Fruit fly (Drosophila melanogaster): Measurements from ENCODE around the gene DIP-epsilon.

DIP-epsilon gene

DNA sequence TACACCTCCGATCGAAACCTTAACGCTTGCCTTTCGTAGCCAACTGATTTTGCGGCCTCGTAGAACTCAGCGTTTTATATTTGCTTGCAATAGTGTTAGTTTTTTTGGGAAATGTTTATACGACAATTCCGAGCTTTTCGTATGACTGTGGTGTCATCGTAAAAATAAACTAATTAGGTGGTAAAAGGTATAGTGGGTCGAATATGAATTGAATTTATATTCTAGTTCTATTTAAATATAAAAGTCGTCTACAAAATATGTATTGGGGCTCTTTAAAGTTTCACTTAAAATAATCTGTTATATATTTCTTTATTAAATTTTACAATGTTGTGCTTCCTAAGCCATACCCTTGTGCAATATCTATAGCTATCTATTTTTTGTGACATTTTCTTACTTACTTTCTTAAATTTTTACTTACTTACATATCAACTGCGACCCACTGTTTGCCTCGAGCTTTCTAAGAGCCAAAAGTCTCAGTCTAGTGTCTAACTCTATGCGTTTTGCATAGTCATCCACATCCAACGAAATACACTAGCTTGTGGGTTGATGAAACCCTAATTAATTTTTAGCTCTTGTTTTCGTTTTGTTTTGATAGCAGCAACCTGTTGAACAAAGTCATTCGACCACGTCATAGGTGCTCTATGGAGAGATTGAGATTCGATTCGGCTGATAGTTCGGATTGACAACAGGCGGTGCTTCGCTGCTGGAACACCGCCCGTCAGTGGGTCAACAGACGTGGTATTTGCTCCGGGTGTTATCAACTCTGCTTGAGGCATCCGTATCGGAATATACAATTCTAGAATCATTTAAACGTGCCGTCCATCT, 59.9 kb downstream of the DIP-epsilon start, which contains the start of gene CG9498:
CG9498 (minus strand) TSS at position 51 of the 825 bp plus-strand sequence.
- TF ChIP-seq fd96Ca (GFP tag; IDR thresholded peaks at IDR 0.05): no peak
- no peak for TF ChIP-seq Snoo (tag; optimal IDR thresholded peaks at IDR 0.05)
- TF ChIP-seq EcR (GFP tag; optimal IDR thresholded peaks at IDR 0.05): no peak
- TF ChIP-seq CG9948 (tag; optimal IDR thresholded peaks at IDR 0.05): no peak
- TF ChIP-seq D1 (tag; optimal IDR thresholded peaks at IDR 0.05): no peak
- no peak for TF ChIP-seq CG8159 (tag; optimal IDR thresholded peaks at IDR 0.05)
- TF ChIP-seq CG8301 (tag; optimal IDR thresholded peaks at IDR 0.05): no peak
- TF ChIP-seq CG32121 (GFP tag; IDR thresholded peaks at IDR 0.05): no peak
- TF ChIP-seq Pif1A (GFP tag; optimal IDR thresholded peaks at IDR 0.05): no peak
- no peak for TF ChIP-seq CG10348 (GFP tag; IDR thresholded peaks at IDR 0.05)
- TF ChIP-seq CG14655 (GFP tag; optimal IDR thresholded peaks at IDR 0.05): no peak
- no peak for TF ChIP-seq rn (GFP tag; IDR thresholded peaks at IDR 0.05)
- no peak for TF ChIP-seq CG12605 (GFP tag; IDR thresholded peaks at IDR 0.05)

DNA sequence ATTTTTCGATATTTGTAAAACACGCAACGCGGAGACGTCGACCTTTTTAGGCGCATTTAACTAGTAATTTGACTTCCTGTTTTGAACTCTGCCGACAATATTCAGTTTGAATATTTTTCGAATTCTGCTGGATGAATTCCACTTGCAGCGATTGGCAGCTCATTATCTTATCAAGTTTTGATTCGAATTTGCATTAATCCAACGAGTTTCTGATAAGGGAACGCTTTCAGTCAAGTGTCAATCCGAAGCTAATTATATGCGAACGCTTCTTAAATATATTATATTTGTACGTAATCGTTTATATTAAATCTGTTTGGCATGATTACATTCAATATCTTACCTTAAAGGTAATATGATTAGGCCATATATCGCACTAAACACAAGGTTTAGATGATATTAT, 62.8 kb downstream of the DIP-epsilon start, which contains the start of gene CG9497:
CG9497 (minus strand) TSS at position 101 of the 400 bp plus-strand sequence.
- TF ChIP-seq CG8159 (tag; optimal IDR thresholded peaks at IDR 0.05) (no peak), fd96Ca (GFP tag; IDR thresholded peaks at IDR 0.05) (no peak), CG14655 (GFP tag; optimal IDR thresholded peaks at IDR 0.05) (no peak), Ets98B (GFP tag; IDR thresholded peaks at IDR 0.05) (no peak), EcR (GFP tag; optimal IDR thresholded peaks at IDR 0.05) (no peak), CG15710 (tag; optimal IDR thresholded peaks at IDR 0.05) (no peak), Pif1B (GFP tag; optimal IDR thresholded peaks at IDR 0.05) (no peak), rn (GFP tag; IDR thresholded peaks at IDR 0.05) (no peak), D1 (tag; optimal IDR thresholded peaks at IDR 0.05) (no peak), CG9948 (tag; optimal IDR thresholded peaks at IDR 0.05) (no peak), Pif1A (GFP tag; optimal IDR thresholded peaks at IDR 0.05) (no peak), CG17806 (tag; optimal IDR thresholded peaks at IDR 0.05) (no peak), CG13204 (GFP tag; optimal IDR thresholded peaks at IDR 0.05) (no peak)

DNA sequence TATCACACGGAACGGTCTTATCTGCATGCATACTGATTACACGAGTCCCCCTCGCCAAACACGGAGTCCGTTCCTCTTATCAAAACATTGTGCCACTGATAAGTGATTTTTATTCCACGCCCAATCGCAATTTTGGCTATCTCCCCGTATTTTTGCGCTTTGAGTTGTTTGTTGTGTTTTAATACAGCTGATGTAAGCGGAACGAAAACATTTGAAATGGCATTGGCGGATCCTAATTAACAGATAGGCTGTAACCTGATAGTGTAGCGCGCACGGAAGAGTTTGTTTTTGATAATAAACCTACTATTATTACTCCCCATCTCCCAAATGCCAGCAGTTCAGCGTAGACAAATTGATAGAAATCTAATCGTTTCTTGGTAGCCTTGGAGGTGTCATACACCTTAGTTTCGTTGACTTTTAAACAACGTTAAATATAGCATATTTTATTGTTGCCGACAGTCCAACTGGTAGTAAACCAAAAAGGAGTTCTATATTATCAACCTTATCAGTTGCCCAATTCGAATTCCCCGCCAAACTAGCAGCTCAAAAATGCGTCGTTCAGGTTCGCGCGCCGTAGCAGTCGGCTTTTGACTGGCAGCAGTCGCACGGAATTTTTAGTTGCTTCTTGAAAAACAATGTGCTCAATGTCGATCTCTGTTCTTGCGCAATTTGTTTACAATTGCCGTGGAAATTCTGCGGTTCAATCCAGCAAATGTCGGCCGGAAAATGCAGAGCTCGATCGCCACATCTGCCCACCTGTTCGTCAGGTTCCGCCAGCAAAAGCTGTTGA, 67.8 kb downstream of the DIP-epsilon start:
- TF ChIP-seq Snoo (tag; optimal IDR thresholded peaks at IDR 0.05): no peak
- peak; percentile 59; the same call in 2 of the 3 replicates for TF ChIP-seq CG4496 (GFP tag; IDR thresholded peaks at IDR 0.05)

DNA sequence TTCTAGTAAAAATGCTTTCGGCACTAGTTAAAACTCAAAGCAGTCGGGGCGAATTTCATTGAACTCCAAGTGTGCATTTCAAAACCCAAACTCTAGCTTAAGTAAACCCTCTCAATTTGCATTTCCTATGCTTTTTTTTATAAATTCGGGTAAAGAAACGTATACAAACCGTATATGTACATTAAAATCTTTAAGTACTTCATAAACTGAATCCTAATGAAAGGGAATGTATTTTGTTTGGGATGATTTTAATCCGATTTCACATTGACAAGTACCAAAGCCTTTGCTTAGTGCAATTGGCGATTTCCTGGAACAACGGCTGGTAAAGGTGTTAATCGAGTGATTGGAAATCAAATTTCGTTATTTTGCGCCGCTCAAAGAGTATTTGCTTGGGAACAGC, 69.9 kb downstream of the DIP-epsilon start:
- no peak for TF ChIP-seq CG34367 (tag; optimal IDR thresholded peaks at IDR 0.05)
- TF ChIP-seq CG14655 (GFP tag; optimal IDR thresholded peaks at IDR 0.05): no peak
- TF ChIP-seq CG8301 (tag; optimal IDR thresholded peaks at IDR 0.05): no peak
- no peak for TF ChIP-seq CG17806 (tag; optimal IDR thresholded peaks at IDR 0.05)
- no peak for TF ChIP-seq Snoo (tag; optimal IDR thresholded peaks at IDR 0.05)
- TF ChIP-seq gl (tag; optimal IDR thresholded peaks at IDR 0.05): no peak
- no peak for TF ChIP-seq fd96Ca (GFP tag; IDR thresholded peaks at IDR 0.05)
- TF ChIP-seq EcR (GFP tag; optimal IDR thresholded peaks at IDR 0.05): no peak
- TF ChIP-seq Ets98B (GFP tag; IDR thresholded peaks at IDR 0.05): no peak
- no peak for TF ChIP-seq CG8159 (tag; optimal IDR thresholded peaks at IDR 0.05)
- TF ChIP-seq CG15710 (tag; optimal IDR thresholded peaks at IDR 0.05): no peak

DNA sequence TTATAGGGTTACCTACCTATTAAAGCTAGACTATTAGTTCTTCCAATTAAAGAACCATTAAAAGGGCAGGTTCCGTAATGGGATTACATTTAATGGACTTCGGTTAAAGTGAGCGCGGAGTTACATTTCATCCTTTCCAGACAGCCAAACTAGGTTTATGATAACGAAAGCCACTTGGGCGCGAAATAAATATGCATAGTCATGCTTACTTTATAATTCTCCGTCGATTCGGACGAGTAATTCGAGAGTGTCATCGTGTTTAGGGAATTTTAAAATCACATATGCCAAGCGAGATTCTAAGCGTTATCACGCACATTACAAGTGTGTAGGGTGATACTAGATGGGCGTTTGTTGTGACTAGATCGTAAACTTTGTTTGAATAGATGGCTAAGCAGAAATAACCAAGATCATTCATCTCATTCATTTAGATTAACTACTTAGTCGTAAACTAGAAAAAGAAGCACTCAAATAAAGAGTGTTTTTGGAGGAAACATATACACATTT, 70.9 kb downstream of the DIP-epsilon start:
- no peak for TF ChIP-seq EcR (GFP tag; optimal IDR thresholded peaks at IDR 0.05)
- TF ChIP-seq CG10348 (GFP tag; IDR thresholded peaks at IDR 0.05): no peak
- no peak for TF ChIP-seq fd96Ca (GFP tag; IDR thresholded peaks at IDR 0.05)
- TF ChIP-seq CG15710 (tag; optimal IDR thresholded peaks at IDR 0.05): no peak
- no peak for TF ChIP-seq CG14655 (GFP tag; optimal IDR thresholded peaks at IDR 0.05)
- TF ChIP-seq Pif1B (GFP tag; optimal IDR thresholded peaks at IDR 0.05): no peak
- no peak for TF ChIP-seq CG9948 (tag; optimal IDR thresholded peaks at IDR 0.05)
- TF ChIP-seq CG32121 (GFP tag; IDR thresholded peaks at IDR 0.05): no peak
- TF ChIP-seq CG17806 (tag; optimal IDR thresholded peaks at IDR 0.05): no peak
- no peak for TF ChIP-seq D1 (tag; optimal IDR thresholded peaks at IDR 0.05)
- TF ChIP-seq Ets98B (GFP tag; IDR thresholded peaks at IDR 0.05): no peak
- TF ChIP-seq CG8159 (tag; optimal IDR thresholded peaks at IDR 0.05): no peak
- TF ChIP-seq Pif1A (GFP tag; optimal IDR thresholded peaks at IDR 0.05): no peak
- TF ChIP-seq CG12605 (GFP tag; IDR thresholded peaks at IDR 0.05): no peak
- TF ChIP-seq gl (tag; optimal IDR thresholded peaks at IDR 0.05): no peak
- TF ChIP-seq CG8301 (tag; optimal IDR thresholded peaks at IDR 0.05): no peak
- TF ChIP-seq Snoo (tag; optimal IDR thresholded peaks at IDR 0.05): no peak

Measured in whole organism, pupa.